Worm (Caenorhabditis elegans): ENCODE data around the gene sre-50.

sre-50 gene

ce11 chrII:12342928-12343327 is 39.6 kb downstream of the sre-50 start:
- no peak for TF ChIP-seq Y53F4B.3 (GFP tag; IDR thresholded peaks at IDR 0.05)
- TF ChIP-seq C17E4.6 (GFP tag; IDR thresholded peaks at IDR 0.05): no peak
- TF ChIP-seq lin-40 (tag; optimal IDR thresholded peaks at IDR 0.05): no peak
- peak; percentile 67; the same call in 1 of the 2 replicates for TF ChIP-seq egrh-3 (GFP tag; IDR thresholded peaks at IDR 0.05)
- TF ChIP-seq Y95B8A.8 (GFP tag; IDR thresholded peaks at IDR 0.05): no peak
- TF ChIP-seq nfya-1 (tag; optimal IDR thresholded peaks at IDR 0.05; ENCODE audit: borderline replicate concordance, insufficient read depth): no peak
- TF ChIP-seq zfh-2 (GFP tag; conservative IDR thresholded peaks at IDR 0.05): peak; percentile 74
- TF ChIP-seq efl-1 (GFP tag; optimal IDR thresholded peaks at IDR 0.05): no peak
- 0 out of 2 replicates have a peak, but pooled peaks have one; percentile 22 for TF ChIP-seq pbrm-1 (GFP tag; IDR thresholded peaks at IDR 0.05)
- no peak for TF ChIP-seq tbx-9 (tag; optimal IDR thresholded peaks at IDR 0.05; ENCODE audit: borderline replicate concordance)
- 0 out of 2 replicates have a peak, but pooled peaks have one; percentile 2 for TF ChIP-seq ztf-28 (GFP tag; IDR thresholded peaks at IDR 0.05)

ce11 chrII:12343710-12344109 is 40.4 kb downstream of the sre-50 start:
- TF ChIP-seq rcor-1 (GFP tag; IDR thresholded peaks at IDR 0.05): no peak
- no peak for TF ChIP-seq F39B2.1 (GFP tag; IDR thresholded peaks at IDR 0.05)
- no peak for TF ChIP-seq nhr-90 (tag; optimal IDR thresholded peaks at IDR 0.05)
- no peak for TF ChIP-seq dpl-1 (GFP tag; optimal IDR thresholded peaks at IDR 0.05)
- no peak for TF ChIP-seq attf-3 (GFP tag; conservative IDR thresholded peaks at IDR 0.05)
- TF ChIP-seq nhr-27 (tag; optimal IDR thresholded peaks at IDR 0.05): no peak
- no peak for TF ChIP-seq D2030.7 (GFP tag; IDR thresholded peaks at IDR 0.05)
- no peak for TF ChIP-seq ama-1 (optimal IDR thresholded peaks at IDR 0.05)
- TF ChIP-seq ama-1 (GFP tag; optimal IDR thresholded peaks at IDR 0.05): no peak
- no peak for TF ChIP-seq B0019.2 (GFP tag; conservative IDR thresholded peaks at IDR 0.05)
- TF ChIP-seq repo-1 (tag; optimal IDR thresholded peaks at IDR 0.05): no peak
- no peak for TF ChIP-seq hlh-26 (GFP tag; conservative IDR thresholded peaks at IDR 0.05)

ce11 chrII:12344787-12345186 is 41.5 kb downstream of the sre-50 start, which contains the start of gene C44C11.6:
Gene C44C11.6 (plus strand): TSS chrII:12344809.
- TF ChIP-seq ets-4 (GFP tag; optimal IDR thresholded peaks at IDR 0.05) (no peak), lin-40 (tag; optimal IDR thresholded peaks at IDR 0.05) (no peak), ccch-3 (GFP tag; optimal IDR thresholded peaks at IDR 0.05) (no peak), hrde-1 (tag; optimal IDR thresholded peaks at IDR 0.05; ENCODE audit: borderline replicate concordance) (no peak), egl-18 (GFP tag; IDR thresholded peaks at IDR 0.05) (no peak), efl-1 (GFP tag; optimal IDR thresholded peaks at IDR 0.05) (no peak), C17E4.6 (GFP tag; IDR thresholded peaks at IDR 0.05) (no peak), F55B11.4 (tag; optimal IDR thresholded peaks at IDR 0.05; ENCODE audit: borderline replicate concordance, insufficient read depth) (no peak), ZK185.1 (tag; optimal IDR thresholded peaks at IDR 0.05; ENCODE audit: poor library complexity, severe bottlenecking) (no peak), hmg-20 (GFP tag; IDR thresholded peaks at IDR 0.05) (no peak), bed-1 (GFP tag; IDR thresholded peaks at IDR 0.05) (no peak), bed-2 (GFP tag; IDR thresholded peaks at IDR 0.05) (no peak), dpl-1 (GFP tag; optimal IDR thresholded peaks at IDR 0.05) (no peak), chd-7 (tag; optimal IDR thresholded peaks at IDR 0.05) (peak; percentile 4), madf-8 (GFP tag; conservative IDR thresholded peaks at IDR 0.05) (no peak), unc-130 (GFP tag; optimal IDR thresholded peaks at IDR 0.05) (no peak), gei-17 (GFP tag; optimal IDR thresholded peaks at IDR 0.05) (no peak), ztf-22 (GFP tag; optimal IDR thresholded peaks at IDR 0.05) (no peak), nfyb-1 (GFP tag; IDR thresholded peaks at IDR 0.05) (no peak), F23B12.7 (tag; optimal IDR thresholded peaks at IDR 0.05; ENCODE audit: insufficient read depth) (no peak), ama-1 (optimal IDR thresholded peaks at IDR 0.05) (no peak), ama-1 (GFP tag; optimal IDR thresholded peaks at IDR 0.05) (no peak), dpff-1 (tag; optimal IDR thresholded peaks at IDR 0.05) (no peak), zfh-2 (GFP tag; conservative IDR thresholded peaks at IDR 0.05) (peak; percentile 83), nhr-90 (tag; optimal IDR thresholded peaks at IDR 0.05) (no peak), unc-62 (GFP tag; optimal IDR thresholded peaks at IDR 0.05) (no peak), attf-6 (GFP tag; IDR thresholded peaks at IDR 0.05) (no peak), ztf-3 (GFP tag; optimal IDR thresholded peaks at IDR 0.05) (no peak), somi-1 (GFP tag; optimal IDR thresholded peaks at IDR 0.05) (no peak), mel-28 (tag; optimal IDR thresholded peaks at IDR 0.05; ENCODE audit: borderline replicate concordance) (no peak), Y53G8AR.9 (GFP tag; conservative IDR thresholded peaks at IDR 0.05) (no peak)

Measured in whole organism, young adult.